Fruit fly (Drosophila melanogaster) whole organism, embryonic: Measurements from ENCODE around the gene Ube3a.

Experiments used
- Ada2b ChIP-seq: fragments of 200-800 bp; sonication (Bioruptor generic); IDR thresholded peaks from 2 replicates; pipeline ENCODE4 v1.3.6; 2022; ENCODE audit warnings: missing biosample characterization, missing genetic modification characterization
- Bteb2 ChIP-seq: fragments of 200-800 bp; sonication (Bioruptor generic); optimal IDR thresholded peaks from 2 replicates; lab custom pipeline; 2016; ENCODE audit warnings: missing biosample characterization, missing genetic modification characterization
- CG10267 ChIP-seq: fragments of 200-800 bp; sonication (Bioruptor generic); optimal IDR thresholded peaks from 2 replicates; lab custom pipeline; 2018; ENCODE audit warnings: missing biosample characterization, mild to moderate bottlenecking, missing genetic modification characterization, moderate library complexity
- CG10431 ChIP-seq: fragments of 200-800 bp; sonication (Bioruptor generic); optimal IDR thresholded peaks from 3 replicates; lab custom pipeline; 2018; ENCODE audit warnings: missing biosample characterization, mild to moderate bottlenecking, missing genetic modification characterization
- CG10654 ChIP-seq: fragments of 200-800 bp; sonication (Bioruptor generic); optimal IDR thresholded peaks from 2 replicates; lab custom pipeline; 2016; ENCODE audit warnings: missing biosample characterization, missing genetic modification characterization
- CG11093 ChIP-seq: fragments of 200-800 bp; sonication (Bioruptor generic); IDR thresholded peaks from 3 replicates; pipeline ENCODE4 v1.3.6; 2022; ENCODE audit warnings: missing biosample characterization, missing genetic modification characterization
- CG11456 ChIP-seq: fragments of 200-800 bp; sonication (Bioruptor generic); IDR thresholded peaks from 3 replicates; pipeline ENCODE4 v1.3.6; 2022; ENCODE audit warnings: missing biosample characterization, missing genetic modification characterization
- CG11696 ChIP-seq: fragments of 200-800 bp; sonication (Bioruptor generic); IDR thresholded peaks from 2 replicates; pipeline ENCODE4 v1.3.6; 2022; ENCODE audit warnings: missing biosample characterization, missing genetic modification characterization
- CG11723 ChIP-seq: fragments of 200-800 bp; sonication (Bioruptor generic); optimal IDR thresholded peaks from 2 replicates; lab custom pipeline; 2017; ENCODE audit warnings: missing biosample characterization, mild to moderate bottlenecking, missing genetic modification characterization
- CG12071 ChIP-seq: fragments of 200-800 bp; sonication (Bioruptor generic); optimal IDR thresholded peaks from 3 replicates; lab custom pipeline; 2018; ENCODE audit warnings: missing biosample characterization, mild to moderate bottlenecking, missing genetic modification characterization
- CG12391 ChIP-seq: fragments of 200-800 bp; sonication (Bioruptor generic); optimal IDR thresholded peaks from 3 replicates; lab custom pipeline; 2018; ENCODE audit warnings: missing biosample characterization, mild to moderate bottlenecking, missing genetic modification characterization, moderate library complexity
- CG13624 ChIP-seq: fragments of 200-800 bp; sonication (Bioruptor generic); optimal IDR thresholded peaks from 2 replicates; lab custom pipeline; 2016; ENCODE audit warnings: missing biosample characterization, missing genetic modification characterization
- CG14014 ChIP-seq: fragments of 200-800 bp; sonication (Bioruptor generic); IDR thresholded peaks from 2 replicates; pipeline ENCODE4 v1.3.6; 2022; ENCODE audit warnings: missing biosample characterization, missing genetic modification characterization
- CG15011 ChIP-seq: fragments of 200-800 bp; sonication (Bioruptor generic); optimal IDR thresholded peaks from 3 replicates; lab custom pipeline; 2018; ENCODE audit warnings: missing biosample characterization, mild to moderate bottlenecking, missing genetic modification characterization
- CG15073 ChIP-seq: fragments of 200-800 bp; sonication (Bioruptor generic); optimal IDR thresholded peaks from 2 replicates; lab custom pipeline; 2016; ENCODE audit warnings: missing biosample characterization, missing genetic modification characterization
- CG1647 ChIP-seq: fragments of 200-800 bp; sonication (Bioruptor generic); optimal IDR thresholded peaks from 3 replicates; lab custom pipeline; 2016; ENCODE audit warnings: missing biosample characterization, missing genetic modification characterization
- CG17829 ChIP-seq: fragments of 200-800 bp; optimal IDR thresholded peaks from 2 replicates; lab custom pipeline; 2019; ENCODE audit warnings: missing biosample characterization, mild to moderate bottlenecking, missing genetic modification characterization, moderate library complexity
- CG18262 ChIP-seq: fragments of 200-800 bp; optimal IDR thresholded peaks from 3 replicates; lab custom pipeline; 2019; ENCODE audit warnings: missing biosample characterization, mild to moderate bottlenecking, missing genetic modification characterization, moderate library complexity
- CG1832 ChIP-seq: fragments of 200-800 bp; sonication (Bioruptor generic); optimal IDR thresholded peaks from 2 replicates; lab custom pipeline; 2017; ENCODE audit warnings: missing biosample characterization, mild to moderate bottlenecking, missing genetic modification characterization, inconsistent platforms
- CG2712 ChIP-seq: fragments of 200-800 bp; optimal IDR thresholded peaks from 3 replicates; lab custom pipeline; 2019; ENCODE audit warnings: missing biosample characterization, mild to moderate bottlenecking, missing genetic modification characterization, moderate library complexity
- CG32532 ChIP-seq: fragments of 200-800 bp; sonication (Bioruptor generic); IDR thresholded peaks from 2 replicates; pipeline ENCODE4 v1.3.6; 2022; ENCODE audit warnings: missing biosample characterization, missing genetic modification characterization
- CG43689 ChIP-seq: fragments of 200-800 bp; sonication (Bioruptor generic); IDR thresholded peaks from 2 replicates; pipeline ENCODE4 v1.3.6; 2022; ENCODE audit warnings: missing biosample characterization, missing genetic modification characterization
- CG5953 ChIP-seq: fragments of 200-800 bp; sonication (Bioruptor generic); IDR thresholded peaks from 2 replicates; pipeline ENCODE4 v1.3.6; 2022; ENCODE audit warnings: missing biosample characterization, missing genetic modification characterization
- CG8281 ChIP-seq: fragments of 200-800 bp; sonication (Bioruptor generic); optimal IDR thresholded peaks from 2 replicates; lab custom pipeline; 2018; ENCODE audit warnings: missing biosample characterization, mild to moderate bottlenecking, missing genetic modification characterization, moderate library complexity
- CG8944 ChIP-seq: fragments of 200-800 bp; sonication (Bioruptor generic); optimal IDR thresholded peaks from 3 replicates; lab custom pipeline; 2016; ENCODE audit warnings: missing biosample characterization, missing genetic modification characterization
- Dip2 ChIP-seq: fragments of 200-800 bp; sonication (Bioruptor generic); IDR thresholded peaks from 2 replicates; pipeline ENCODE4 v1.3.6; 2022; ENCODE audit warnings: missing biosample characterization, missing genetic modification characterization
- GATAe ChIP-seq: fragments of 200-800 bp; sonication (Bioruptor generic); conservative IDR thresholded peaks from 2 replicates; pipeline ENCODE4 v1.3.6; 2022; ENCODE audit warnings: missing biosample characterization, missing genetic modification characterization
- H2.0 ChIP-seq: fragments of 200-800 bp; sonication (Bioruptor generic); IDR thresholded peaks from 2 replicates; pipeline ENCODE4 v1.3.6; 2022; ENCODE audit warnings: missing biosample characterization, missing genetic modification characterization
- HLH54F ChIP-seq: fragments of 200-800 bp; sonication (Bioruptor generic); optimal IDR thresholded peaks from 3 replicates; lab custom pipeline; 2016; ENCODE audit warnings: missing biosample characterization, missing genetic modification characterization
- HmgZ ChIP-seq: fragments of 200-800 bp; sonication (Bioruptor generic); optimal IDR thresholded peaks from 2 replicates; lab custom pipeline; 2018; ENCODE audit warnings: missing biosample characterization, mild to moderate bottlenecking, missing genetic modification characterization
- Hsf ChIP-seq: fragments of 200-800 bp; sonication (Bioruptor generic); optimal IDR thresholded peaks from 3 replicates; lab custom pipeline; 2016; ENCODE audit warnings: missing biosample characterization, missing genetic modification characterization
- Lhr ChIP-seq: fragments of 200-800 bp; sonication (Bioruptor generic); optimal IDR thresholded peaks from 3 replicates; lab custom pipeline; 2017; ENCODE audit warnings: mild to moderate bottlenecking, missing biosample characterization, missing genetic modification reagents, missing genetic modification characterization
- MESR4 ChIP-seq: fragments of 200-800 bp; sonication (Bioruptor generic); optimal IDR thresholded peaks from 2 replicates; lab custom pipeline; 2018; ENCODE audit warnings: missing biosample characterization, mild to moderate bottlenecking, missing genetic modification characterization, moderate library complexity
- NC2α ChIP-seq: fragments of 200-800 bp; sonication (Bioruptor generic); optimal IDR thresholded peaks from 2 replicates; lab custom pipeline; 2016; ENCODE audit warnings: missing biosample characterization, missing genetic modification characterization
- NK7.1 ChIP-seq: fragments of 200-800 bp; sonication (Bioruptor generic); optimal IDR thresholded peaks from 3 replicates; lab custom pipeline; 2016; ENCODE audit warnings: missing biosample characterization, missing genetic modification characterization
- Oli ChIP-seq: fragments of 200-800 bp; sonication (Bioruptor generic); optimal IDR thresholded peaks from 2 replicates; lab custom pipeline; 2018; ENCODE audit warnings: missing biosample characterization, mild to moderate bottlenecking, missing genetic modification characterization, moderate library complexity
- Stat92E ChIP-seq, 3 experiments: fragments of >200 bp in 2 of 3; fragments of 200-800 bp in 1 of 3; sonication (Bioruptor generic) in 1 of 3; optimal IDR thresholded peaks; 2 replicates each; lab custom pipeline; 2017 to 2019; ENCODE audit warnings: missing biosample characterization in 3 of 3, missing genetic modification characterization in 3 of 3, mild to moderate bottlenecking in 1 of 3, moderate library complexity in 1 of 3
- ac ChIP-seq: fragments of 200-800 bp; sonication (Bioruptor generic); optimal IDR thresholded peaks from 3 replicates; lab custom pipeline; 2017; ENCODE audit warnings: missing biosample characterization, mild to moderate bottlenecking, missing genetic modification characterization
- ap ChIP-seq: fragments of 200-800 bp; sonication (Bioruptor generic); IDR thresholded peaks from 2 replicates; pipeline ENCODE4 v1.3.6; 2022; ENCODE audit warnings: missing biosample characterization, missing genetic modification characterization
- ase ChIP-seq: fragments of 200-800 bp; sonication (Bioruptor generic); IDR thresholded peaks from 3 replicates; pipeline ENCODE4 v1.3.6; 2022; ENCODE audit warnings: missing biosample characterization, missing genetic modification characterization
- ash1 ChIP-seq: fragments of 200-800 bp; sonication (Bioruptor generic); optimal IDR thresholded peaks from 2 replicates; lab custom pipeline; 2018; ENCODE audit warnings: missing biosample characterization, mild to moderate bottlenecking, missing genetic modification characterization
- bab2 ChIP-seq: fragments of 200-800 bp; sonication (Bioruptor generic); optimal IDR thresholded peaks from 2 replicates; lab custom pipeline; 2016; ENCODE audit warnings: missing biosample characterization, missing genetic modification characterization
- cad ChIP-seq: fragments of >200 bp; optimal IDR thresholded peaks from 2 replicates; lab custom pipeline; 2017; ENCODE audit warnings: missing biosample characterization, missing genetic modification characterization
- chif ChIP-seq, 2 experiments: fragments of 200-800 bp; sonication (Bioruptor generic); optimal IDR thresholded peaks; 3 replicates each; lab custom pipeline; 2016; ENCODE audit warnings: missing biosample characterization in 2 of 2, missing genetic modification characterization in 2 of 2
- corto ChIP-seq: fragments of 200-800 bp; sonication (Bioruptor generic); optimal IDR thresholded peaks from 2 replicates; lab custom pipeline; 2016; ENCODE audit warnings: missing biosample characterization, mild to moderate bottlenecking, missing genetic modification characterization, moderate library complexity
- fd96Cb ChIP-seq: fragments of 200-800 bp; sonication (Bioruptor generic); optimal IDR thresholded peaks from 2 replicates; lab custom pipeline; 2018; ENCODE audit warnings: missing biosample characterization, mild to moderate bottlenecking, missing genetic modification characterization, moderate library complexity
- fru ChIP-seq: fragments of >200 bp; optimal IDR thresholded peaks from 2 replicates; lab custom pipeline; 2017
- hb ChIP-seq: fragments of 200-800 bp; sonication (Bioruptor generic); IDR thresholded peaks from 3 replicates; pipeline ENCODE4 v1.3.6; 2022; ENCODE audit warnings: missing biosample characterization, missing genetic modification characterization; ENCODE audit not compliant: partially characterized antibody
- lmd ChIP-seq: fragments of 200-800 bp; sonication (Bioruptor generic); IDR thresholded peaks from 2 replicates; pipeline ENCODE4 v1.3.6; 2022; ENCODE audit warnings: missing biosample characterization, missing genetic modification characterization
- luna ChIP-seq: fragments of 200-800 bp; sonication (Bioruptor generic); optimal IDR thresholded peaks from 2 replicates; lab custom pipeline; 2016; ENCODE audit warnings: missing biosample characterization, missing genetic modification characterization
- repo ChIP-seq: fragments of 200-800 bp; sonication (Bioruptor generic); optimal IDR thresholded peaks from 2 replicates; lab custom pipeline; 2016; ENCODE audit warnings: missing biosample characterization, missing genetic modification characterization
- row ChIP-seq: fragments of 200-800 bp; sonication (Bioruptor generic); IDR thresholded peaks from 3 replicates; pipeline ENCODE4 v1.3.6; 2022; ENCODE audit warnings: missing biosample characterization, missing genetic modification characterization
- zfh1 ChIP-seq: fragments of 200-800 bp; sonication (Bioruptor generic); IDR thresholded peaks from 3 replicates; pipeline ENCODE4 v1.3.6; 2022; ENCODE audit warnings: missing biosample characterization, missing genetic modification characterization

Gene Ube3a

dm6 chr3L:11204852-11205251 is 5.5 kb downstream of the Ube3a start (continued):
- TF ChIP-seq ase (GFP tag; lab: Robert Waterston, UW) = no peak
- TF ChIP-seq CG11723 (GFP tag; lab: Kevin White, UChicago) = no peak
- TF ChIP-seq zfh1 (GFP tag; lab: Robert Waterston, UW) = 0 out of 3 replicates have a peak, but pooled peaks have one; percentile 6
- TF ChIP-seq CG1832 (GFP tag; lab: Kevin White, UChicago) = no peak
- TF ChIP-seq CG8281 (tag; lab: Kevin White, UChicago) = no peak
- TF ChIP-seq cad (GFP tag; lab: Kevin White, UChicago) = no peak
- TF ChIP-seq corto = no peak
- peak; percentile 13 for TF ChIP-seq CG10267 (tag; lab: Kevin White, UChicago)
- TF ChIP-seq ac (GFP tag; lab: Kevin White, UChicago) = no peak
- peak; percentile 43 for TF ChIP-seq CG2712 (tag; lab: Kevin White, UChicago)
- no peak for TF ChIP-seq hb (GFP tag; lab: Robert Waterston, UW)
- TF ChIP-seq CG11093 (GFP tag; lab: Robert Waterston, UW) = no peak
- TF ChIP-seq CG10431 (GFP tag; lab: Kevin White, UChicago) = no peak
- TF ChIP-seq row = peak; percentile 45; the same call in 2 of the 3 replicates
- no peak for TF ChIP-seq Hsf (GFP tag; lab: Kevin White, UChicago)
- no peak for TF ChIP-seq Bteb2 (GFP tag; lab: Kevin White, UChicago)
- TF ChIP-seq H2.0 (GFP tag; lab: Robert Waterston, UW) = no peak
- TF ChIP-seq MESR4 (GFP tag; lab: Kevin White, UChicago) = no peak
- TF ChIP-seq CG15011 (GFP tag; lab: Kevin White, UChicago) = no peak
- TF ChIP-seq CG12391 = peak; percentile 11
- no peak for TF ChIP-seq Dip2
- no peak for TF ChIP-seq HLH54F
- TF ChIP-seq GATAe (GFP tag; lab: Robert Waterston, UW) = no peak
- no peak for TF ChIP-seq CG13624 (GFP tag; lab: Kevin White, UChicago)
- TF ChIP-seq CG12071 = no peak
- TF ChIP-seq CG8944 (GFP tag; lab: Kevin White, UChicago) = no peak
- TF ChIP-seq HmgZ (tag; lab: Kevin White, UChicago) = no peak
- TF ChIP-seq chif (GFP tag; optimal IDR thresholded peaks at IDR 0.05; lab: Kevin White, UChicago) = no peak
- no peak for TF ChIP-seq ap (GFP tag; lab: Robert Waterston, UW)
- no peak for TF ChIP-seq CG14014 (GFP tag; lab: Robert Waterston, UW)
- TF ChIP-seq CG17829 = peak; percentile 3
- TF ChIP-seq fd96Cb (tag; lab: Kevin White, UChicago) = no peak
- TF ChIP-seq Lhr (GFP tag; lab: Kevin White, UChicago) = no peak
- TF ChIP-seq CG11696 (GFP tag; lab: Robert Waterston, UW) = no peak
- no peak for TF ChIP-seq CG10654 (GFP tag; lab: Kevin White, UChicago)
- TF ChIP-seq NC2α (GFP tag; lab: Kevin White, UChicago) = no peak
- no peak for TF ChIP-seq CG1647 (GFP tag; lab: Kevin White, UChicago)
- TF ChIP-seq CG32532 (GFP tag; lab: Robert Waterston, UW) = peak; percentile 63; the same call in 1 of the 2 replicates
- TF ChIP-seq CG15073 (GFP tag; lab: Kevin White, UChicago) = no peak
- peak; percentile 24 for TF ChIP-seq CG18262 (tag; lab: Kevin White, UChicago)
- TF ChIP-seq CG11456 (GFP tag; lab: Robert Waterston, UW) = no peak
- no peak for TF ChIP-seq ash1 (GFP tag; lab: Kevin White, UChicago)
- no peak for TF ChIP-seq Ada2b
- TF ChIP-seq repo (GFP tag; lab: Kevin White, UChicago) = no peak
- no peak for TF ChIP-seq NK7.1 (GFP tag; lab: Kevin White, UChicago)
- TF ChIP-seq luna (GFP tag; lab: Kevin White, UChicago) = no peak
- no peak for TF ChIP-seq Stat92E (GFP tag; optimal IDR thresholded peaks at IDR 0.05; lab: Kevin White, UChicago)
- TF ChIP-seq lmd (GFP tag; lab: Robert Waterston, UW) = peak; percentile 37; the same call in 1 of the 2 replicates
- TF ChIP-seq fru (lab: Kevin White, UChicago) = no peak
- TF ChIP-seq CG5953 (GFP tag; lab: Robert Waterston, UW) = no peak
- no peak for TF ChIP-seq CG43689 (GFP tag; lab: Robert Waterston, UW)
- no peak for TF ChIP-seq Oli
- no peak for TF ChIP-seq bab2
